Worm (Caenorhabditis elegans): Measurements from ENCODE around the gene prp-21.
A peak's percentile ranks its signal among the peaks of the same experiment; 100 is the strongest.

Gene prp-21

ce11 chrII:506069-506468 is 21.4 kb downstream of the prp-21 start:
- peak; percentile 73 for TF ChIP-seq dsc-1 (tag; optimal IDR thresholded peaks at IDR 0.05)
- peak; percentile 5 for TF ChIP-seq skn-1 (tag; optimal IDR thresholded peaks at IDR 0.05)
- no peak for TF ChIP-seq hlh-17 (GFP tag; optimal IDR thresholded peaks at IDR 0.05; ENCODE audit: borderline replicate concordance)
- TF ChIP-seq ceh-88 (GFP tag; IDR thresholded peaks at IDR 0.05): no peak
- peak; percentile 86 to 91 for TF ChIP-seq efl-1 (optimal IDR thresholded peaks at IDR 0.05)
- TF ChIP-seq efl-1 (GFP tag; optimal IDR thresholded peaks at IDR 0.05 in 1 of 2): peak; percentile 62 to 98
- no peak for TF ChIP-seq nhr-12 (tag; optimal IDR thresholded peaks at IDR 0.05)
- TF ChIP-seq lsy-2 (tag; optimal IDR thresholded peaks at IDR 0.05): peak; percentile 64 to 75
- no peak for TF ChIP-seq mef-2 (tag; optimal IDR thresholded peaks at IDR 0.05)
- TF ChIP-seq egl-27 (tag; optimal IDR thresholded peaks at IDR 0.05): no peak
- peak; percentile 42 for TF ChIP-seq C04F5.9 (tag; optimal IDR thresholded peaks at IDR 0.05)
- TF ChIP-seq ztf-11 (tag; optimal IDR thresholded peaks at IDR 0.05): peak in 1 of 2 experiments; percentile 36
- peak; percentile 19 for TF ChIP-seq ztf-4 (tag; optimal IDR thresholded peaks at IDR 0.05)
- TF ChIP-seq Y116A8C.19 (tag; optimal IDR thresholded peaks at IDR 0.05; ENCODE audit: borderline replicate concordance): no peak
- no peak for TF ChIP-seq mep-1 (tag; optimal IDR thresholded peaks at IDR 0.05)
- no peak for TF ChIP-seq pqm-1 (tag; optimal IDR thresholded peaks at IDR 0.05)
- peak; percentile 76 for TF ChIP-seq nhr-20 (tag; optimal IDR thresholded peaks at IDR 0.05)
- TF ChIP-seq aha-1 (tag; optimal IDR thresholded peaks at IDR 0.05): no peak
- no peak for TF ChIP-seq unc-62 (GFP tag; optimal IDR thresholded peaks at IDR 0.05)
- no peak for TF ChIP-seq vab-15 (tag; optimal IDR thresholded peaks at IDR 0.05)
- peak; percentile 55 to 72 (median 66) for TF ChIP-seq dpl-1 (GFP tag; optimal IDR thresholded peaks at IDR 0.05)
- peak; percentile 69 for TF ChIP-seq xbp-1 (tag; optimal IDR thresholded peaks at IDR 0.05)
- no peak for TF ChIP-seq nhr-28 (tag; optimal IDR thresholded peaks at IDR 0.05)
- no peak for TF ChIP-seq zag-1 (tag; optimal IDR thresholded peaks at IDR 0.05)
- TF ChIP-seq pag-3 (tag; optimal IDR thresholded peaks at IDR 0.05; ENCODE audit: borderline replicate concordance, insufficient read depth): no peak
- TF ChIP-seq sptf-1 (tag; optimal IDR thresholded peaks at IDR 0.05): no peak
- no peak for TF ChIP-seq unc-98 (GFP tag; IDR thresholded peaks at IDR 0.05)
- no peak for TF ChIP-seq nhr-84 (tag; optimal IDR thresholded peaks at IDR 0.05)
- peak; percentile 9 for TF ChIP-seq blmp-1 (tag; optimal IDR thresholded peaks at IDR 0.05)
- peak; percentile 90 for TF ChIP-seq nhr-85 (tag)
- peak; percentile 78 for TF ChIP-seq nhr-19 (GFP tag; conservative IDR thresholded peaks at IDR 0.05)
- no peak for TF ChIP-seq tlp-1 (tag; optimal IDR thresholded peaks at IDR 0.05)
- peak; percentile 54 for TF ChIP-seq pax-3 (tag; optimal IDR thresholded peaks at IDR 0.05)
- peak; percentile 45 for TF ChIP-seq sox-4 (tag; optimal IDR thresholded peaks at IDR 0.05)
- peak; percentile 64 to 84 for TF ChIP-seq lin-35 (GFP tag; optimal IDR thresholded peaks at IDR 0.05)
- peak; percentile 84 for TF ChIP-seq nhr-90 (tag; optimal IDR thresholded peaks at IDR 0.05; ENCODE audit: poor library complexity)
- TF ChIP-seq sup-37 (GFP tag; optimal IDR thresholded peaks at IDR 0.05): peak; percentile 47
- TF ChIP-seq tbx-2 (tag; optimal IDR thresholded peaks at IDR 0.05): peak; percentile 81
- TF ChIP-seq snpc-4 (tag; optimal IDR thresholded peaks at IDR 0.05): no peak
- TF ChIP-seq rnt-1 (tag; optimal IDR thresholded peaks at IDR 0.05): peak; percentile 84
- peak; percentile 18 to 68 (median 53) for TF ChIP-seq ceh-82 (tag; optimal IDR thresholded peaks at IDR 0.05)
- TF ChIP-seq egl-13 (tag; optimal IDR thresholded peaks at IDR 0.05): peak; percentile 44
- peak; percentile 55; the same call in 1 of the 2 replicates for TF ChIP-seq mab-9 (GFP tag; IDR thresholded peaks at IDR 0.05)
- TF ChIP-seq hlh-4 (tag; optimal IDR thresholded peaks at IDR 0.05): no peak
- peak; percentile 46 for TF ChIP-seq ceh-8 (GFP tag; optimal IDR thresholded peaks at IDR 0.05)
- TF ChIP-seq grh-1 (GFP tag; IDR thresholded peaks at IDR 0.05): peak; percentile 73
- no peak for TF ChIP-seq unc-130 (tag; optimal IDR thresholded peaks at IDR 0.05)
- TF ChIP-seq ets-5 (GFP tag; IDR thresholded peaks at IDR 0.05): no peak
- no peak for TF ChIP-seq ceh-63 (GFP tag; optimal IDR thresholded peaks at IDR 0.05)
- TF ChIP-seq nhr-237 (tag; optimal IDR thresholded peaks at IDR 0.05): no peak
- TF ChIP-seq jun-1 (tag; optimal IDR thresholded peaks at IDR 0.05): no peak
- TF ChIP-seq swsn-7 (tag; optimal IDR thresholded peaks at IDR 0.05): peak; percentile 70
- peak; percentile 57 for TF ChIP-seq elt-2 (tag; optimal IDR thresholded peaks at IDR 0.05)

Measured in whole organism, L1 larva.